Fruit fly (Drosophila melanogaster) whole organism, embryonic: Measurements from ENCODE around the gene Vsx1.
A peak's percentile ranks its signal among the peaks of the same experiment; 100 is the strongest.

Experiments used
- CG10267 ChIP-seq: fragments of 200-800 bp; sonication (Bioruptor generic); optimal IDR thresholded peaks from 2 replicates; lab custom pipeline; 2018; ENCODE audit warnings: missing biosample characterization, mild to moderate bottlenecking, missing genetic modification characterization, moderate library complexity
- CG10979 ChIP-seq: fragments of 200-800 bp; sonication (Bioruptor generic); optimal IDR thresholded peaks from 2 replicates; lab custom pipeline; 2018; ENCODE audit warnings: missing biosample characterization, mild to moderate bottlenecking, missing genetic modification characterization, moderate library complexity
- Gug ChIP-seq: fragments of 200-800 bp; sonication (Bioruptor generic); IDR thresholded peaks from 4 replicates; pipeline ENCODE4 v1.3.6; 2022; ENCODE audit warnings: missing biosample characterization, missing genetic modification characterization
- Myb ChIP-seq: fragments of 200-800 bp; sonication (Bioruptor generic); optimal IDR thresholded peaks from 2 replicates; lab custom pipeline; 2016; ENCODE audit warnings: missing biosample characterization, missing genetic modification characterization
- Ptx1 ChIP-seq: fragments of 200-800 bp; sonication (Bioruptor generic); IDR thresholded peaks from 2 replicates; pipeline ENCODE4 v1.3.6; 2022; ENCODE audit warnings: missing biosample characterization, missing genetic modification characterization
- phol ChIP-seq: fragments of 200-800 bp; sonication (Bioruptor generic); optimal IDR thresholded peaks from 3 replicates; lab custom pipeline; 2018; ENCODE audit warnings: missing biosample characterization, mild to moderate bottlenecking, missing genetic modification characterization, moderate library complexity
- sens ChIP-seq: fragments of 200-800 bp; sonication (Bioruptor generic); peaks from one replicate; lab custom pipeline; 2016; ENCODE audit warnings: missing biosample characterization, missing genetic modification characterization

- TF ChIP-seq CG10979 (tag; lab: Kevin White, UChicago) (peak; percentile 2), Ptx1 (no peak), Myb (GFP tag; lab: Kevin White, UChicago) (no peak), CG10267 (no peak), sens (GFP tag; lab: Kevin White, UChicago) (no peak), Gug (GFP tag; lab: Robert Waterston, UW) (no peak), phol (tag; lab: Kevin White, UChicago) (no peak)
These were observed 9.0 kb downstream of the Vsx1 start for dm6 chrX:5603009-5603408.
